Fruit fly (Drosophila melanogaster) whole organism, adult: ENCODE measurements around the gene GlyRS.

Experiments used
- CG11617 ChIP-seq: fragments of 200-800 bp; sonication (Bioruptor generic); optimal IDR thresholded peaks from 2 replicates; lab custom pipeline; 2017; ENCODE audit warnings: mild to moderate bottlenecking, missing biosample characterization, missing genetic modification reagents, missing genetic modification characterization
- CG12768 ChIP-seq: fragments of 200-800 bp; sonication (Bioruptor generic); optimal IDR thresholded peaks from 2 replicates; lab custom pipeline; 2017; ENCODE audit warnings: missing biosample characterization, missing genetic modification characterization, mild to moderate bottlenecking, moderate library complexity, missing genetic modification reagents
- CG14711 ChIP-seq: fragments of 200-800 bp; sonication (Bioruptor generic); optimal IDR thresholded peaks from 2 replicates; lab custom pipeline; 2018; ENCODE audit warnings: missing biosample characterization, mild to moderate bottlenecking, missing genetic modification characterization, moderate library complexity
- CG1620 ChIP-seq: fragments of 200-800 bp; sonication (Bioruptor generic); optimal IDR thresholded peaks from 2 replicates; lab custom pipeline; 2016; ENCODE audit warnings: missing biosample characterization, missing genetic modification characterization
- CG33017 ChIP-seq: fragments of 200-800 bp; sonication (Bioruptor generic); optimal IDR thresholded peaks from 2 replicates; lab custom pipeline; 2018; ENCODE audit warnings: missing biosample characterization, mild to moderate bottlenecking, missing genetic modification characterization, moderate library complexity
- CG5204 ChIP-seq: fragments of 200-800 bp; sonication (Bioruptor generic); optimal IDR thresholded peaks from 2 replicates; lab custom pipeline; 2016; ENCODE audit warnings: missing biosample characterization, missing genetic modification characterization
- CG7045 ChIP-seq: fragments of 200-800 bp; sonication (Bioruptor generic); optimal IDR thresholded peaks from 2 replicates; lab custom pipeline; 2017; ENCODE audit warnings: missing biosample characterization, mild to moderate bottlenecking, missing genetic modification characterization
- CG7101 ChIP-seq: fragments of 200-800 bp; sonication (Bioruptor generic); optimal IDR thresholded peaks from 2 replicates; lab custom pipeline; 2018; ENCODE audit warnings: missing biosample characterization, mild to moderate bottlenecking, missing genetic modification characterization, moderate library complexity
- Clk ChIP-seq: fragments of 200-800 bp; sonication (Bioruptor generic); optimal IDR thresholded peaks from 2 replicates; lab custom pipeline; 2017; ENCODE audit warnings: missing biosample characterization, missing genetic modification characterization
- Crg-1 ChIP-seq: fragments of 200-800 bp; sonication (Bioruptor generic); optimal IDR thresholded peaks from 2 replicates; lab custom pipeline; 2016; ENCODE audit warnings: missing biosample characterization, missing genetic modification characterization
- Hr96 ChIP-seq: fragments of 200-800 bp; sonication (Bioruptor generic); optimal IDR thresholded peaks from 2 replicates; lab custom pipeline; 2016; ENCODE audit warnings: missing biosample characterization, missing genetic modification characterization
- Mnt ChIP-seq: fragments of 200-800 bp; sonication (Bioruptor generic); optimal IDR thresholded peaks from 2 replicates; lab custom pipeline; 2016; ENCODE audit warnings: missing biosample characterization, mild to moderate bottlenecking, missing genetic modification characterization
- bab1 ChIP-seq: fragments of 200-800 bp; sonication (Bioruptor generic); optimal IDR thresholded peaks from 3 replicates; lab custom pipeline; 2019; ENCODE audit warnings: missing biosample characterization, mild to moderate bottlenecking, missing genetic modification characterization, moderate library complexity
- cic ChIP-seq: fragments of 200-800 bp; sonication (Bioruptor generic); optimal IDR thresholded peaks from 2 replicates; lab custom pipeline; 2017; ENCODE audit warnings: missing biosample characterization, mild to moderate bottlenecking, missing genetic modification characterization, moderate library complexity
- cnc ChIP-seq, 2 experiments: fragments of >200 bp; optimal IDR thresholded peaks; 2 replicates each; lab custom pipeline; 2017
- kay ChIP-seq: fragments of 200-800 bp; sonication (Bioruptor generic); peaks from one replicate; lab custom pipeline; 2016; ENCODE audit warnings: missing biosample characterization, missing genetic modification characterization, borderline replicate concordance
- ovo ChIP-seq: fragments of 200-800 bp; sonication (Bioruptor generic); optimal IDR thresholded peaks from 2 replicates; lab custom pipeline; 2016; ENCODE audit warnings: missing biosample characterization, missing genetic modification characterization
- pad ChIP-seq: fragments of 200-800 bp; sonication (Bioruptor generic); optimal IDR thresholded peaks from 3 replicates; lab custom pipeline; 2017; ENCODE audit warnings: missing biosample characterization, missing genetic modification characterization, mild to moderate bottlenecking, moderate library complexity, missing genetic modification reagents
- tj ChIP-seq: fragments of 200-800 bp; sonication (Bioruptor generic); optimal IDR thresholded peaks from 3 replicates; lab custom pipeline; 2017; ENCODE audit warnings: missing biosample characterization, mild to moderate bottlenecking, missing genetic modification characterization, moderate library complexity
- toe ChIP-seq: fragments of 200-800 bp; sonication (Bioruptor generic); optimal IDR thresholded peaks from 2 replicates; lab custom pipeline; 2016; ENCODE audit warnings: missing biosample characterization, missing genetic modification characterization

GlyRS gene

DNA sequence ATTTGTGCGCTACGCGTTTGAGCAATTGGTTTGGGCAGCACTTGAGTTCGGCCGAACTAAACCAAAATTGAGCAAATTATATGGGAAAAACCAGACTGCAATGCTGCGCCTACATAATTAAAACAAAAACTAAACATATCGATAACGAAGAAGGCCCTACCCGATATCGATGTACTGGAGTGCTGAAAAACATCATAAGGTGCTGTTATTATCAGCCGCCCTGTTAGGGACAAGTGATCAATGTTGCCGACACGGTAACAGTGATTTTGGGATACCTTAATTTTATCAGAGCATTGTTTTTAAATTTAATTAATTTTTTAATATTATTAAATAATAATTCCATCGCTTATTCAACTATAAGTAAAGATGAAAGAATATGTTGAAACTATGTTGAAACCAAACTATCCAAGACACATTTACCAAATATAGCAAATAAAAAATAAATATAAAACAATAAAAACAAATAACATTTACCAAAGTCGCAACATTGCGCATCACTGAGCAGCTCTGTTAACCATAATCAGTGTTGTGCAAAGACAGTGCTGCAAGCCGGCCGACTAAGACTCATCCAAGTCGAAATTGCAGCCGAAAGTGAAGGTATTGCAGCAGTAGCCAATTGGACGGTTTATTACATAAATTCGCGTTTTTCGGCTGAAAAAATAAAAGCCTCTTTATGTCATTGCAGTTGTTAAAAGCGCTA lies at the start of gene GlyRS, which contains the start of the genes sstn and Plp:
Gene GlyRS, plus strand, starts transcription at position 554 of the 700 bp plus-strand sequence.
Gene sstn, minus strand, starts transcription at position 131 of the 700 bp plus-strand sequence.
Gene Plp, minus strand, starts transcription at position 136 of the 700 bp plus-strand sequence.
- TF ChIP-seq pad (GFP tag; lab: Kevin White, UChicago) = peak; percentile 64
- peak; percentile 57 for TF ChIP-seq CG11617
- TF ChIP-seq CG5204 = no peak
- TF ChIP-seq Mnt (GFP tag; lab: Kevin White, UChicago) = peak; percentile 61
- TF ChIP-seq Crg-1 (GFP tag; lab: Kevin White, UChicago) = peak; percentile 31
- TF ChIP-seq ovo (GFP tag; lab: Kevin White, UChicago) = peak; percentile 37
- no peak for TF ChIP-seq Clk
- peak; percentile 58 for TF ChIP-seq bab1 (GFP tag; lab: Kevin White, UChicago)
- no peak for TF ChIP-seq CG33017 (tag; lab: Kevin White, UChicago)
- peak; percentile 60 for TF ChIP-seq CG14711 (tag; lab: Kevin White, UChicago)
- peak; percentile 81 for TF ChIP-seq kay (GFP tag; lab: Kevin White, UChicago)
- no peak for TF ChIP-seq CG1620 (GFP tag; lab: Kevin White, UChicago)
- TF ChIP-seq cnc (optimal IDR thresholded peaks at IDR 0.05; lab: Kevin White, UChicago) = no peak
- TF ChIP-seq CG7101 = peak; percentile 58
- TF ChIP-seq Hr96 (GFP tag; lab: Kevin White, UChicago) = no peak
- TF ChIP-seq CG7045 = peak; percentile 36
- no peak for TF ChIP-seq cic (GFP tag; lab: Kevin White, UChicago)
- peak; percentile 54 for TF ChIP-seq CG12768 (GFP tag; lab: Kevin White, UChicago)
- peak; percentile 34 for TF ChIP-seq tj
- no peak for TF ChIP-seq toe

DNA sequence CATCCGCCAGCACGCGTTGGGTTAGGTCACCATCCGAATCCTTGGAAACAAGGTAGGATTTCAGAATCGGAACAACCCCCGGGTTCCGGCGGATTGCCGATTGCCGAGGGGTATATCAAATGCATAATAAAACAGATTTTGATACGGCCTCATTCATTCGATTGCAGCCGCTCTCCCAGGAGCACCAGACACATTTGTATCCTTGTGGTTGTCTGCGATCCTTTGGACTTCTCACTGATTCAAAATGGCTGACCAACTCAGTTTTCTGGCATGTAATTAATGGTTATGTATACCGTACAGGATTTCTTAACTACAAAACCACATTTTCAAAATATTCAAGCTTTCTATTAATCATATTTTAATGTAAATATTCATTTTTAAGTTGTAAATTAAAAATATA lies 47.3 kb upstream of the GlyRS start:
- TF ChIP-seq kay (GFP tag; lab: Kevin White, UChicago) = no peak
- TF ChIP-seq bab1 (GFP tag; lab: Kevin White, UChicago) = no peak
- TF ChIP-seq ovo (GFP tag; lab: Kevin White, UChicago) = no peak
- no peak for TF ChIP-seq CG1620 (GFP tag; lab: Kevin White, UChicago)
- TF ChIP-seq pad (GFP tag; lab: Kevin White, UChicago) = no peak
- TF ChIP-seq tj = no peak
- TF ChIP-seq CG33017 (tag; lab: Kevin White, UChicago) = no peak
- TF ChIP-seq cnc (optimal IDR thresholded peaks at IDR 0.05; lab: Kevin White, UChicago) = no peak
- no peak for TF ChIP-seq CG14711 (tag; lab: Kevin White, UChicago)
- no peak for TF ChIP-seq CG12768 (GFP tag; lab: Kevin White, UChicago)
- no peak for TF ChIP-seq Hr96 (GFP tag; lab: Kevin White, UChicago)
- TF ChIP-seq Crg-1 (GFP tag; lab: Kevin White, UChicago) = no peak

DNA sequence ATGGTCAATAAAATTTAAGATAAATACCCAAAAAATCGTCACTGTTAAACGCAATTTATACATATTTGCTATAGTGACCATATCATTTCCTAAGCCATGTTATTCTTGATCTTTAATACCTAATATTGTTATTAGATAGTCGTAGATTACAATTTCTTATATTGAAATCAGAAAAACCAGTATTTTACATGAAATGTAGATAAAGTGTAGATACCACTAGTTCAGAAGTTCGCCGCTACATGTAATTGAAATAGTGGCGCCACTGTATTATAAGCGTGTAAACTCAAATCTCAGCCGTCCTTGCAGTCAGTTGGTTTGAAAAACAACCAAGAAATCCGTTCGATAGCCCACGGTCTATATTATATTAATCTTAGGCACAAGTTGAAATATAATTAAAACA lies 46.9 kb upstream of the GlyRS start:
- TF ChIP-seq toe = no peak
- no peak for TF ChIP-seq tj
- no peak for TF ChIP-seq cic (GFP tag; lab: Kevin White, UChicago)
- no peak for TF ChIP-seq CG7045
- TF ChIP-seq ovo (GFP tag; lab: Kevin White, UChicago) = no peak
- TF ChIP-seq Mnt (GFP tag; lab: Kevin White, UChicago) = no peak
- no peak for TF ChIP-seq CG5204
- no peak for TF ChIP-seq kay (GFP tag; lab: Kevin White, UChicago)
- TF ChIP-seq CG14711 (tag; lab: Kevin White, UChicago) = no peak
- TF ChIP-seq CG11617 = no peak
- no peak for TF ChIP-seq cnc (optimal IDR thresholded peaks at IDR 0.05; lab: Kevin White, UChicago)
- TF ChIP-seq pad (GFP tag; lab: Kevin White, UChicago) = no peak
- TF ChIP-seq Hr96 (GFP tag; lab: Kevin White, UChicago) = no peak

DNA sequence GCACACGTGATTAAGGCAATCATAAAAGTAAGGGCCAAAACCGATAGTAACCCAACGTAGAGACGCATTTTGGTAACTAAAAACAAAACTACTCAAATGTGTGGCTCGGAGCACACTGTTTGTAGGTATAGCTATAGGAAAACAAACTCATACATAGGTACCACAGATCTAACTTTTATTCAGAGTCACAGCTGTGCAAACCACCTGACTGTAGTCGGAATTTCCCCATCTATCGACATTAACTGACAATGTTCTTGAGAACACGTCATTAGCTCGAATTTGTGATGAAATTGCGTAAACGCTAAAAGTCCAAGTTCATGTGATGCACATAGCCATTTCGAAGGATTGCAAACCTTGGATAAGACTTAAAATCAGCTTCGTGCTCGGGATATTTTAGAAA lies 45.5 kb upstream of the GlyRS start, which contains the start of gene CG43678:
Gene CG43678, minus strand, starts transcription at position 101 of the 400 bp plus-strand sequence.
- TF ChIP-seq Crg-1 (GFP tag; lab: Kevin White, UChicago) = no peak
- no peak for TF ChIP-seq CG11617
- TF ChIP-seq Hr96 (GFP tag; lab: Kevin White, UChicago) = no peak
- TF ChIP-seq CG1620 (GFP tag; lab: Kevin White, UChicago) = no peak
- TF ChIP-seq CG7045 = no peak
- TF ChIP-seq pad (GFP tag; lab: Kevin White, UChicago) = no peak
- TF ChIP-seq tj = no peak

DNA sequence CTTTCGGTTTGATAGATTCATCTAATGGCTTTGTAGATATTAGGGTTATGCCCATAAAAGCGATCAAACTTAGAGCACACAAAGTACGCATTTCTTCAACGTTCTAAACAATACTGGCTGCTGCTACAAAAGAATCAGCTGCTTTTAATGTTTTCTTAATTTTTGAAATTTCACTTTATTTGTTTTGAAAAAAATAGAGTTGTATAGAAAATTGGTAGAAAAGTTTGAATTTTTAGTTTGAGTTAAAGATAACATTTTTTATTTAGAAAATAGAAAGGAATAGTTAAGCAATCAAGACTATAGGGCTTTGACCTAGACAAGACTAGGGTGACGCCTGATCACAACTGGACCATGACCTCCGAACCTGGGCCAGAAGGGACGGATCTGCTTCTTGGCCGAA lies 44.8 kb upstream of the GlyRS start, which contains the start of gene CG18581:
Gene CG18581, minus strand, starts transcription at position 101 of the 400 bp plus-strand sequence.
- no peak for TF ChIP-seq toe
- no peak for TF ChIP-seq cnc (optimal IDR thresholded peaks at IDR 0.05; lab: Kevin White, UChicago)
- no peak for TF ChIP-seq CG11617
- TF ChIP-seq CG5204 = no peak
- no peak for TF ChIP-seq Hr96 (GFP tag; lab: Kevin White, UChicago)
- TF ChIP-seq cic (GFP tag; lab: Kevin White, UChicago) = no peak
- TF ChIP-seq CG33017 (tag; lab: Kevin White, UChicago) = no peak
- TF ChIP-seq CG12768 (GFP tag; lab: Kevin White, UChicago) = no peak
- no peak for TF ChIP-seq CG14711 (tag; lab: Kevin White, UChicago)
- TF ChIP-seq bab1 (GFP tag; lab: Kevin White, UChicago) = no peak
- no peak for TF ChIP-seq CG7101
- TF ChIP-seq CG7045 = no peak
- TF ChIP-seq ovo (GFP tag; lab: Kevin White, UChicago) = no peak
- TF ChIP-seq CG1620 (GFP tag; lab: Kevin White, UChicago) = no peak

DNA sequence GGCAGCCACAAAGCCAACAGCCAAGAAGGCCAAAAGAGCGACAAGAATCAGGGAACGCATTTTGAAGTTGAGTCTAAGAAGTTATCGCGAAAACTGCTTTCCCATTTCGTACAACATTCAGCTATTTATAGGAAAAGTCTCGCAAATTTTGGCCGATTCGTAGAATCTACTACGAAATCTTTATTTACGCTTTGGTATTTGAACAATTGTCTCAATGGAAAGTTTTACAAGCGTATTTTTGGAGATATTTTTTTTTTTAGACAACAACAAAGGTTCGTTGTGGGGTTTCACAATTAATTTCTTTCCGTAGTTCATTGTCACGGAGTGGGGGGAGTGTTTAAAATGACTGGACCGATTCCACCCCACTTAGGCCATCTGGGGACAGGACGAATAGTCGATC lies 44.2 kb upstream of the GlyRS start, which contains the start of gene CG12310:
Gene CG12310, minus strand, starts transcription at position 101 of the 400 bp plus-strand sequence.
- TF ChIP-seq CG33017 (tag; lab: Kevin White, UChicago) (no peak), CG14711 (tag; lab: Kevin White, UChicago) (no peak), CG12768 (GFP tag; lab: Kevin White, UChicago) (no peak), bab1 (GFP tag; lab: Kevin White, UChicago) (no peak)
